Worm (Caenorhabditis elegans): ENCODE data around the gene imph-1.

Gene imph-1

DNA sequence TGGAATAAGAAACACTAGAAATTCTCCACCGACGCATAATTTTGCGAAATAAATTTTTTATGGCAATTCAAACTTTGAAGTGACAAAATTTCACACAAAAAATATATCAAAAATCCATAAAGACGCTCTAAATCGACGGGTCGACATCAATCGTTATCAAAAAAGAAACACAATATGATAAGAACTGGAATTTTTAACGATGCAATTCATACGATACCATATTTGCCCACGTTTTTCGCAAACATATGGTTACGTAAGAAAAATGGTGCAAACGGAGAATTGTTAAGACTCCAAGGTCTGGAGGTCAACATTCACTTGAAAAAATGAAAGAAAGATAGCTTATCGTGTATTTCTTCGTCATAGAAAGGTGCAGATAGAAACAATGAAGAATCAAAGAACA, 47.3 kb upstream of the imph-1 start:
- peak; percentile 89 for TF ChIP-seq elt-2 (tag; optimal IDR thresholded peaks at IDR 0.05)
- no peak for TF ChIP-seq unc-3 (GFP tag; conservative IDR thresholded peaks at IDR 0.05)
- no peak for TF ChIP-seq unc-3 (tag; optimal IDR thresholded peaks at IDR 0.05)
- TF ChIP-seq ceh-14 (tag; optimal IDR thresholded peaks at IDR 0.05): no peak
- TF ChIP-seq pax-1 (tag; optimal IDR thresholded peaks at IDR 0.05): no peak
- TF ChIP-seq unc-42 (tag; optimal IDR thresholded peaks at IDR 0.05): no peak

DNA sequence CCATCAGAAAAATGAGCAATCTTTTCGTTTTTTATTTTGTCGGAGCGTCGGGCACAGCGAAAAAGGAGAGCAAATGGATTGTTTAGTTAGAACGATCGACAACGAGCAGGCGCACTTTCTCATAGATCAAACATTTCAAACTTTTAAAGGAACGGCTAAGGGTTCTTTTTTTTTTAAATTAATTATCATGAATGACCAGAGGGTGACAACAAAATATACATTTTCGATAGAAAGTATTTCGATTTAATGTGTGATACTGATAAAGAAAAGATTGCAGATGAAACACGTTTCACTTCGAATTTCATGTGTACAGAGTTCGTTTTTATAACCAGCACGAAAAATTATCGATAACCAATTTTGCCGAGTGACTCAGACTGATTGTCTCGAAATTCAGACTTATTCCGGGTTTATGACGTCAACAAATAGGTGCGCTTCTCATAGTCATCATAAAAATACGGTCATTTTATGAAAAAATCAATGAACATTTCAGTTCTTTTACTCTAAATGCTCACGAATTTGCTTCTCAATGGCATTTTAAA, 46.8 kb upstream of the imph-1 start:
- TF ChIP-seq hlh-8 (tag; optimal IDR thresholded peaks at IDR 0.05): no peak
- TF ChIP-seq fax-1 (tag; optimal IDR thresholded peaks at IDR 0.05): no peak
- no peak for TF ChIP-seq pax-1 (tag; optimal IDR thresholded peaks at IDR 0.05)
- TF ChIP-seq ztf-16 (tag; optimal IDR thresholded peaks at IDR 0.05): no peak
- TF ChIP-seq ref-2 (tag; optimal IDR thresholded peaks at IDR 0.05): no peak
- no peak for TF ChIP-seq C38D4.7 (GFP tag; optimal IDR thresholded peaks at IDR 0.05)
- TF ChIP-seq elt-2 (tag; optimal IDR thresholded peaks at IDR 0.05): no peak
- TF ChIP-seq ceh-14 (tag; optimal IDR thresholded peaks at IDR 0.05): no peak
- TF ChIP-seq syd-9 (tag; optimal IDR thresholded peaks at IDR 0.05): no peak
- no peak for TF ChIP-seq hlh-30 (tag; optimal IDR thresholded peaks at IDR 0.05; ENCODE audit: insufficient read depth)
- no peak for TF ChIP-seq ceh-6 (GFP tag; optimal IDR thresholded peaks at IDR 0.05)
- no peak for TF ChIP-seq fkh-6 (tag; optimal IDR thresholded peaks at IDR 0.05)
- TF ChIP-seq K09A11.1 (tag; optimal IDR thresholded peaks at IDR 0.05; ENCODE audit: insufficient read depth): no peak
- no peak for TF ChIP-seq ceh-48 (tag; optimal IDR thresholded peaks at IDR 0.05)
- no peak for TF ChIP-seq unc-42 (tag; optimal IDR thresholded peaks at IDR 0.05)
- no peak for TF ChIP-seq ceh-30 (tag; optimal IDR thresholded peaks at IDR 0.05)
- TF ChIP-seq T23F11.4 (GFP tag; optimal IDR thresholded peaks at IDR 0.05): no peak
- TF ChIP-seq npax-4 (tag; optimal IDR thresholded peaks at IDR 0.05): no peak
- no peak for TF ChIP-seq ama-1 (optimal IDR thresholded peaks at IDR 0.05)

DNA sequence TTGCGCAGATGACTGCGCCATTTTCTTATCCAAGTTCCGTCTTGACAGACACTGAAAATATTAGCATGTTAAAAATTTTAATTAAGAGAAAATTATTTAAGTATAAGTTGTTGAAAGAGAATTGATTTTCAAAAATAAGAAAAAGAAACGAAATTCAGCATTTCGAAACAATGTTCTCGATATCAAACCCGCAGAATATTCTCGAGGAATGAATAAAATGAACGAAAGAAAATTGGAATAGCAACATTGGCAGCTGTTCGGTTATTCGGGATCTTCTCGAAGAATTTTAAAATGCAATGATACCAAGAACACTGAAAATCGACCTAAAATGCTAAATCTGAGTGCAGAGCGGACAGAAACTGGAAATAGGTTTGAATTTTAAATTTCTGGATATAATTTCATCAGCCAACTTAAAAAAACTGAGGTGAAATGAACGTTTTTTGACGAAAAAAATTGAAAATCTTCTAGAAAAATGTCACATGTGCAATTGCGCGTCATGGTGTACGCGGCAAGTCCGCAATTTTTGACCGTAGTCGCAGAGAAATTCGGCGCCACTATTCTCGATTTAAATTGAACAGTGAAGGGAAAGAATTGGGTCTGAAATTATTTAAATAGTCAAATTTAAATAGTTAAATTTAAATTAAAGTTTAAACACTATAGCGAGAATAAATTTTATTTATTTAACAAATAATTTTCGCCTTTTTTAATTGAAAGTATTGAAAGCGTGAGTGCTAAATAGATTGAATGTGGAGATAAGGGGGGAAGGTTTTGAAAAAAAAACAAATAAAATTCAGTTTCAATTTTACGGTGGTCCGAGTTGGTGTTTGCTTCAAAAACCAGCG, 45.1 kb upstream of the imph-1 start, which contains the start of the genes cct-5 and F25F2.1:
TSS of gene cct-5 (minus strand) at position 51 of the 842 bp plus-strand sequence.
TSS of gene F25F2.1 (plus strand) at position 792 of the 842 bp plus-strand sequence.
- TF ChIP-seq madf-2 (tag; optimal IDR thresholded peaks at IDR 0.05) (no peak), unc-42 (tag; optimal IDR thresholded peaks at IDR 0.05) (no peak), ama-1 (optimal IDR thresholded peaks at IDR 0.05) (no peak), fax-1 (tag; optimal IDR thresholded peaks at IDR 0.05) (no peak), pha-4 (tag; optimal IDR thresholded peaks at IDR 0.05) (no peak), mec-3 (tag; optimal IDR thresholded peaks at IDR 0.05; ENCODE audit: borderline replicate concordance) (no peak), K09A11.1 (tag; optimal IDR thresholded peaks at IDR 0.05; ENCODE audit: insufficient read depth) (peak; percentile 0), nfya-1 (tag; optimal IDR thresholded peaks at IDR 0.05) (peak; percentile 60), elt-4 (tag; optimal IDR thresholded peaks at IDR 0.05) (no peak), pat-9 (tag; optimal IDR thresholded peaks at IDR 0.05) (peak; percentile 32), rnt-1 (tag; optimal IDR thresholded peaks at IDR 0.05) (peak; percentile 38), ceh-14 (tag; optimal IDR thresholded peaks at IDR 0.05) (no peak), pax-1 (tag; optimal IDR thresholded peaks at IDR 0.05) (peak; percentile 2), C08G9.2 (tag; optimal IDR thresholded peaks at IDR 0.05) (no peak), hlh-30 (tag; optimal IDR thresholded peaks at IDR 0.05; ENCODE audit: insufficient read depth) (peak; percentile 40), ceh-31 (tag; optimal IDR thresholded peaks at IDR 0.05) (peak; percentile 4), fkh-10 (GFP tag; optimal IDR thresholded peaks at IDR 0.05) (no peak)

DNA sequence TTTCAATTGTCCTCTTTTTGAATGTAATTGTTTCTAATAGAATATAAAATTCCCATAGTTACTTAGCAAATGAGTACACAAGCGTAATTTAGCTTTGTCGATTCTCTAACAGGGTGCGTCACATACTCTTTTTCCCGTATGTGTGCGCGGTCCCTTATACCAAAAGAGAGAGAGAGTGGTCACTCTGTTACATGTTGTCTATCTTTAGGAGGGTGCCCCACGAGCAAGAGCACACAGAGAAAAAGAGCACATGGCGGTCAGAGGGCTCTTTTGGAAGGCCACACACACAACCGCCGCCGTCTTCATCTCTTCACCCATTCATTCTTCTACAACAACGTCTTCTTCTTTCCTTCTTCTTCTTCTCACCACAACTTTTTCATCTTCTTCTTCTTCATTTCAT, 39.5 kb upstream of the imph-1 start:
- TF ChIP-seq pros-1 (tag; optimal IDR thresholded peaks at IDR 0.05) (no peak), F13H6.1 (tag; optimal IDR thresholded peaks at IDR 0.05) (no peak), odd-2 (tag; optimal IDR thresholded peaks at IDR 0.05) (no peak), ref-2 (tag; optimal IDR thresholded peaks at IDR 0.05) (no peak), eyg-1 (tag; optimal IDR thresholded peaks at IDR 0.05) (no peak), nhr-232 (tag; optimal IDR thresholded peaks at IDR 0.05) (no peak), nhr-11 (tag; optimal IDR thresholded peaks at IDR 0.05) (no peak), gmeb-2 (tag; optimal IDR thresholded peaks at IDR 0.05) (no peak), ceh-14 (tag; optimal IDR thresholded peaks at IDR 0.05) (peak; percentile 0), mec-3 (tag; optimal IDR thresholded peaks at IDR 0.05; ENCODE audit: borderline replicate concordance) (no peak), npax-4 (tag; optimal IDR thresholded peaks at IDR 0.05) (no peak), unc-42 (tag; optimal IDR thresholded peaks at IDR 0.05) (peak; percentile 46), ceh-34 (tag; optimal IDR thresholded peaks at IDR 0.05) (peak; percentile 5), che-1 (tag; optimal IDR thresholded peaks at IDR 0.05) (no peak), hlh-30 (tag; optimal IDR thresholded peaks at IDR 0.05; ENCODE audit: insufficient read depth) (peak; percentile 63), dve-1 (tag; optimal IDR thresholded peaks at IDR 0.05) (no peak), unc-3 (GFP tag; conservative IDR thresholded peaks at IDR 0.05) (no peak), unc-3 (tag; optimal IDR thresholded peaks at IDR 0.05) (no peak), ama-1 (optimal IDR thresholded peaks at IDR 0.05) (no peak), lin-11 (tag; optimal IDR thresholded peaks at IDR 0.05) (no peak), pha-4 (tag; optimal IDR thresholded peaks at IDR 0.05) (no peak), hlh-15 (tag; optimal IDR thresholded peaks at IDR 0.05) (no peak), elt-2 (tag; optimal IDR thresholded peaks at IDR 0.05) (no peak)
